Worm (Caenorhabditis elegans) whole organism, L4 larva: ENCODE results near the gene T27E4.1.

Experiments used
- aly-2 ChIP-seq: sonication (generic microtip); optimal IDR thresholded peaks from 2 replicates; lab custom pipeline; 2018; ENCODE audit warnings: missing biosample characterization, missing genetic modification characterization
- daf-12 ChIP-seq: fragments of 150-350 bp; optimal IDR thresholded peaks from 2 replicates; lab custom pipeline; 2014; ENCODE audit warnings: missing biosample characterization, missing genetic modification reagents, missing genetic modification characterization
- dpl-1 ChIP-seq: fragments of 150-350 bp; optimal IDR thresholded peaks from 2 replicates; lab custom pipeline; 2014; ENCODE audit warnings: missing biosample characterization, missing genetic modification reagents, missing genetic modification characterization
- madf-9 ChIP-seq: fragments of 200-800 bp; sonication (Bioruptor generic); conservative IDR thresholded peaks from 2 replicates; pipeline ENCODE4 v1.3.6; 2022; ENCODE audit warnings: missing genetic modification reagents, missing genetic modification characterization, missing compliant biosample characterization
- pha-4 ChIP-seq, 2 experiments: fragments of 150-350 bp in 1 of 2; fragments of 200-800 bp in 1 of 2; sonication (Bioruptor generic) in 1 of 2; IDR thresholded peaks in 1 of 2; optimal IDR thresholded peaks in 1 of 2; 2 replicates each; pipeline versions ENCODE4 v1.3.6 to Lab custom; 2014 to 2022; ENCODE audit warnings: missing genetic modification characterization in 2 of 2, missing genetic modification reagents in 2 of 2, missing biosample characterization in 1 of 2, missing compliant biosample characterization in 1 of 2
- pqm-1 ChIP-seq: sonication (generic microtip); optimal IDR thresholded peaks from 2 replicates; lab custom pipeline; 2017; ENCODE audit warnings: missing biosample characterization, missing genetic modification characterization

DNA sequence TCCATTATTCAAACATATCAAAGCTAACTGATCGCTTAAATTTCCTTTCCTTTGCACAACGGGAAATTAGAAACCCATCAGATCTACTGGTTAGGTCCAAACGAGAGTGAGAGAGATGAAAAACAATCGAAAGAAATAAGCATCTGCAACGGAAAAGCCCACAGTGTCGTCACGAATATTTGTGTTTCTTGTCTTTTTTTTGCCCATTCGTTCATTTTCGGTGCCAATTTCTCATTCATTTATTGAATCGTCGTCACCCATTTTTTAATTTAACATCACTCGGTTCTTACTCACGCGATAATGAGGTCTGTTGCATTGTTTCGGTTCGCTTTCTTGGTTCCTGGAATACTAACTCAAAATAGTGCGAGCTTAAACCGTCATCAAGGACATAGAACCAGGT is 32.0 kb downstream of the T27E4.1 start, which contains the start of gene F21C10.6:
- TF ChIP-seq pha-4 (GFP tag; IDR thresholded peaks at IDR 0.05; lab: Robert Waterston, UW) = no peak
- no peak for TF ChIP-seq pha-4 (tag; optimal IDR thresholded peaks at IDR 0.05; lab: Kevin White, UChicago)
- no peak for TF ChIP-seq pqm-1 (tag; lab: Kevin White, UChicago)
- TF ChIP-seq daf-12 = no peak
- TF ChIP-seq madf-9 (GFP tag; lab: Robert Waterston, UW) = no peak
- no peak for TF ChIP-seq aly-2 (tag; lab: Kevin White, UChicago)
- TF ChIP-seq dpl-1 (GFP tag; lab: Kevin White, UChicago) = no peak
